Worm (Caenorhabditis elegans) whole organism, L4 larva: ENCODE data around the gene C24H12.4.
"Not testable (repeated sequence)": the region's sequence is repeated elsewhere in the genome, so short reads cannot be mapped to it uniquely, and the experiment has no call there.

Source experiments
- D1046.2 ChIP-seq: fragments of 200-800 bp; sonication (Bioruptor generic); IDR thresholded peaks from 2 replicates; pipeline ENCODE4 v1.3.6; 2022; ENCODE audit warnings: missing genetic modification characterization, missing compliant biosample characterization
- F44E2.7 ChIP-seq: fragments of 200-800 bp; sonication (Bioruptor generic); IDR thresholded peaks from 2 replicates; pipeline ENCODE4 v2.1.2; 2022; ENCODE audit warnings: missing genetic modification characterization, missing compliant biosample characterization
- T20F7.1 ChIP-seq: fragments of 200-800 bp; sonication (Bioruptor generic); optimal IDR thresholded peaks from 2 replicates; lab custom pipeline; 2018; ENCODE audit warnings: mild to moderate bottlenecking, missing genetic modification characterization, missing compliant biosample characterization
- Y105C5A.15 ChIP-seq: fragments of 200-800 bp; sonication (Bioruptor generic); IDR thresholded peaks from 2 replicates; pipeline ENCODE4 v1.3.6; 2022; ENCODE audit warnings: missing genetic modification characterization, missing compliant biosample characterization
- Y5F2A.4 ChIP-seq: fragments of 200-800 bp; sonication (Bioruptor generic); optimal IDR thresholded peaks from 2 replicates; lab custom pipeline; 2018; ENCODE audit warnings: mild to moderate bottlenecking, missing genetic modification characterization, missing compliant biosample characterization
- ZK546.5 ChIP-seq, 2 experiments: sonication (generic microtip); optimal IDR thresholded peaks; 2 replicates each; lab custom pipeline; 2017; ENCODE audit warnings: missing biosample characterization in 2 of 2, missing genetic modification characterization in 2 of 2
- aha-1 ChIP-seq: fragments of 150-350 bp; peaks from one replicate; lab custom pipeline; 2014; ENCODE audit warnings: missing biosample characterization, missing genetic modification characterization
- ceh-28 ChIP-seq: fragments of 150-350 bp; optimal IDR thresholded peaks from 2 replicates; lab custom pipeline; 2014; ENCODE audit warnings: missing biosample characterization, missing genetic modification reagents, missing genetic modification characterization
- ceh-44 ChIP-seq: fragments of 200-800 bp; sonication (Bioruptor generic); IDR thresholded peaks from 2 replicates; pipeline ENCODE4 v1.3.6; 2022; ENCODE audit warnings: missing genetic modification reagents, missing genetic modification characterization, missing compliant biosample characterization
- ceh-62 ChIP-seq: sonication (generic microtip); optimal IDR thresholded peaks from 2 replicates; lab custom pipeline; 2017; ENCODE audit warnings: missing biosample characterization, missing genetic modification characterization
- daf-8 ChIP-seq: fragments of 200-800 bp; sonication (Bioruptor generic); IDR thresholded peaks from 2 replicates; pipeline ENCODE4 v1.3.6; 2022; ENCODE audit warnings: missing genetic modification characterization, missing compliant biosample characterization
- dmd-8 ChIP-seq: fragments of 200-800 bp; sonication (Bioruptor generic); IDR thresholded peaks from 2 replicates; pipeline ENCODE4 v1.3.6; 2022; ENCODE audit warnings: missing genetic modification characterization, missing compliant biosample characterization
- dmd-9 ChIP-seq: fragments of 200-800 bp; sonication (Bioruptor generic); IDR thresholded peaks from 2 replicates; pipeline ENCODE4 v1.3.6; 2022; ENCODE audit warnings: missing genetic modification reagents, missing genetic modification characterization, missing compliant biosample characterization
- dpl-1 ChIP-seq: fragments of 150-350 bp; optimal IDR thresholded peaks from 2 replicates; lab custom pipeline; 2014; ENCODE audit warnings: missing biosample characterization, missing genetic modification reagents, missing genetic modification characterization
- hif-1 ChIP-seq, 2 experiments: sonication (generic microtip); optimal IDR thresholded peaks; 2 replicates each; lab custom pipeline; 2016 to 2017; ENCODE audit warnings: missing compliant biosample characterization in 2 of 2, missing genetic modification characterization in 2 of 2, missing genetic modification reagents in 2 of 2, missing genotype in 2 of 2, mild to moderate bottlenecking in 1 of 2
- lim-7 ChIP-seq: fragments of 200-800 bp; sonication (Bioruptor generic); IDR thresholded peaks from 2 replicates; pipeline ENCODE4 v1.3.6; 2022; ENCODE audit warnings: missing genetic modification characterization, missing compliant biosample characterization
- lin-13 ChIP-seq: fragments of 150-350 bp; optimal IDR thresholded peaks from 2 replicates; lab custom pipeline; 2014; ENCODE audit warnings: missing biosample characterization, missing genetic modification reagents, missing genetic modification characterization
- lin-15B ChIP-seq: fragments of 150-350 bp; sonication (generic microtip); optimal IDR thresholded peaks from 3 replicates; lab custom pipeline; 2014; ENCODE audit warnings: missing biosample characterization, missing genetic modification characterization
- lin-29 ChIP-seq: fragments of 200-800 bp; sonication (Bioruptor generic); IDR thresholded peaks from 2 replicates; pipeline ENCODE4 v1.3.6; 2022; ENCODE audit warnings: missing genetic modification reagents, missing genetic modification characterization, missing compliant biosample characterization
- lsy-2 ChIP-seq, 2 experiments: fragments of 150-350 bp in 1 of 2; sonication (generic microtip) in 1 of 2; optimal IDR thresholded peaks; 2 replicates each; lab custom pipeline; 2014 to 2017; ENCODE audit warnings: missing biosample characterization in 2 of 2, missing genetic modification characterization in 2 of 2
- mdl-1 ChIP-seq, 2 experiments: fragments of 150-350 bp in 1 of 2; sonication (generic microtip) in 1 of 2; optimal IDR thresholded peaks; 2 replicates each; lab custom pipeline; 2014 to 2017; ENCODE audit warnings: missing biosample characterization in 2 of 2, missing genetic modification characterization in 2 of 2
- nhr-28 ChIP-seq: fragments of 150-350 bp; optimal IDR thresholded peaks from 2 replicates; lab custom pipeline; 2014; ENCODE audit warnings: missing biosample characterization, missing genetic modification characterization
- nhr-77 ChIP-seq: fragments of 150-350 bp; optimal IDR thresholded peaks from 2 replicates; lab custom pipeline; 2014; ENCODE audit warnings: missing biosample characterization, missing genetic modification characterization
- set-16 ChIP-seq: fragments of 200-800 bp; sonication (Bioruptor generic); IDR thresholded peaks from 2 replicates; pipeline ENCODE4 v1.3.6; 2022; ENCODE audit warnings: missing genetic modification reagents, missing genetic modification characterization, missing compliant biosample characterization
- tag-97 ChIP-seq: fragments of 200-800 bp; sonication (Bioruptor generic); IDR thresholded peaks from 2 replicates; pipeline ENCODE4 v1.3.6; 2022; ENCODE audit warnings: missing genetic modification characterization, missing compliant biosample characterization
- unc-39 ChIP-seq: sonication (generic microtip); optimal IDR thresholded peaks from 2 replicates; lab custom pipeline; 2017; ENCODE audit warnings: missing biosample characterization, missing genetic modification characterization
- zfp-3 ChIP-seq: fragments of 200-800 bp; sonication (Bioruptor generic); conservative IDR thresholded peaks from 2 replicates; pipeline ENCODE4 v1.3.6; 2022; ENCODE audit warnings: missing genetic modification reagents, missing genetic modification characterization, missing compliant biosample characterization

C24H12.4 gene

ce11 chrII:416808-417207, 5.8 kb downstream of the C24H12.4 start:
- TF ChIP-seq D1046.2 (GFP tag; lab: Robert Waterston, UW) (0 out of 2 replicates have a peak, but pooled peaks have one; percentile 25), aha-1 (tag; lab: Kevin White, UChicago) (peak; percentile 15)

ce11 chrII:418782-419181, 7.8 kb downstream of the C24H12.4 start, which contains the start of gene C24H12.6:
Gene C24H12.6, minus strand, starts transcription at chrII:418882.
- TF ChIP-seq unc-39 (tag; lab: Kevin White, UChicago): no peak

DNA sequence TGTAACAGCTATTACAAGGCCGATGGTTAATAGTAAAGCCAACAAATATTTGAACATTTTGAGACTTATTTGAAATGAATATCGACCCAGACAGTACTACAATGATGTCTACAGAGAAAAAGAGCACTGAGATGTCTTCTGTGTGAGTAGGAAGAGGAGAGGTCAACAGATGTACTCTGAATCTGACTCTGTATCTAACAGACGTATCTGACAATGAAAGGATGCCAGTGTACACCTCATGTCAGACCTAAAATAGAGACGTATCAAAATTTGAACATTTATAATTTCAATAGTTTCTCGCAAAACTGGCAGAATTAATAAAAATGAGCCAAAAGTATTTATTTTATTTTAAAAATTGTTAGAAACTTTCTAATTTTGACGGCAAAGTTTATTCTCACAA, 12.1 kb downstream of the C24H12.4 start, which contains the start of gene C24H12.8:
Gene C24H12.8 (minus strand): TSS at position 101 of the 400 bp plus-strand sequence.
- TF ChIP-seq mdl-1 (tag; optimal IDR thresholded peaks at IDR 0.05; lab: Kevin White, UChicago): no peak
- TF ChIP-seq dpl-1 (GFP tag; lab: Kevin White, UChicago): no peak
- TF ChIP-seq lin-29 (GFP tag; lab: Robert Waterston, UW): no peak
- TF ChIP-seq ceh-44: no peak
- no peak for TF ChIP-seq ceh-28

ce11 chrII:437279-437678, 26.3 kb downstream of the C24H12.4 start:
- TF ChIP-seq nhr-77 (tag; lab: Kevin White, UChicago): no peak
- no peak for TF ChIP-seq dmd-8 (GFP tag; lab: Robert Waterston, UW)
- no peak for TF ChIP-seq nhr-28 (tag; lab: Kevin White, UChicago)
- peak; percentile 21 for TF ChIP-seq aha-1 (tag; lab: Kevin White, UChicago)

- not testable (repeated sequence) for TF ChIP-seq dmd-9 (GFP tag; lab: Robert Waterston, UW); lin-15B (tag; lab: Kevin White, UChicago); tag-97 (GFP tag; lab: Robert Waterston, UW)
Observed at ce11 chrII:441102-441501, 30.1 kb downstream of the C24H12.4 start, which contains the start of gene C24H12.1. Gene C24H12.1, plus strand, starts transcription at chrII:441402.

DNA sequence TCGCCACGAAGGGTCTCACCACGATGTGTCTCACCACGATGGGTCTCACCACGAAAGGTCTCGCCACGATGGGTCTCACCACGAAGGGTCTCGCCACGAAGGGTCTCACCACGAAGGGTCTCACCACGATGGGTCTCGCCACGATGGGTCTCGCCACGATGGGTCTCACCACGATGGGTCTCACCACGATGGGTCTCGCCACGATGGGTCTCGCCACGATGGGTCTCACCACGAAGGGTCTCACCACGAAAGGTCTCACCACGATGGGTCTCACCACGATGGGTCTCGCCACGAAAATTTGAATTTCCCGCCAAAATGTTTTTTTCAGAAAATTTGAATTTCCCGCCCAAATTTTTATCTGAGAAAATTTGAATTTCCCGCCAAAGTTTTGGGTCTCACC, 41.1 kb downstream of the C24H12.4 start:
- peak; percentile 86 for TF ChIP-seq set-16 (GFP tag; lab: Robert Waterston, UW)

DNA sequence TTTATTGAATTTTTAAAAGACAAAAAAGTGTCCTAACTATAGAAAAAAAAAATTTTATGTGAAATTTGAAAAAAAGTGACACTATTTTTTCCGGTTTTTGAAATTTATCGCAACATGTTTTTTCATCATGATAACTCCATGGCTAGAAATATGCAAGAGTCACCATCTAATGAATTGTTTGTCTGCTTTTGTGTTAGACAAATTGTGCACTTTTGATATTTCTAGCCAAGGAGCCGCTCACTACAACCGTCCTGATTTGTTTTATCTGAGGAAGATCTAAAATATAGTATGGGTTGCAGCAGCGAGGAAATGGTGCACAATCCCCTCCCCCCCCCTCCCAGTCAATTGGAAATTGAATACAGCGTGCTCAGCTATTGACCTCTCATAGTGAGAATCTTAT, 43.6 kb downstream of the C24H12.4 start, which contains the start of gene W10D9.1:
Gene W10D9.1 (plus strand): TSS at position 301 of the 400 bp plus-strand sequence.
- not testable (repeated sequence) for TF ChIP-seq lim-7 (GFP tag; lab: Robert Waterston, UW); ZK546.5 (tag; optimal IDR thresholded peaks at IDR 0.05; lab: Kevin White, UChicago); Y105C5A.15 (GFP tag; lab: Robert Waterston, UW)
- TF ChIP-seq, all 104 proteins: peak for 0; not testable (repeated sequence) for 104

- TF ChIP-seq lin-13 (peak; percentile 80), lsy-2 (tag; optimal IDR thresholded peaks at IDR 0.05; lab: Kevin White, UChicago) (peak; percentile 19 to 75), aha-1 (tag; lab: Kevin White, UChicago) (peak; percentile 88), hif-1 (tag; optimal IDR thresholded peaks at IDR 0.05; lab: Kevin White, UChicago) (no peak), Y5F2A.4 (no peak)
Observed at ce11 chrII:456371-456770, 45.3 kb downstream of the C24H12.4 start.

DNA sequence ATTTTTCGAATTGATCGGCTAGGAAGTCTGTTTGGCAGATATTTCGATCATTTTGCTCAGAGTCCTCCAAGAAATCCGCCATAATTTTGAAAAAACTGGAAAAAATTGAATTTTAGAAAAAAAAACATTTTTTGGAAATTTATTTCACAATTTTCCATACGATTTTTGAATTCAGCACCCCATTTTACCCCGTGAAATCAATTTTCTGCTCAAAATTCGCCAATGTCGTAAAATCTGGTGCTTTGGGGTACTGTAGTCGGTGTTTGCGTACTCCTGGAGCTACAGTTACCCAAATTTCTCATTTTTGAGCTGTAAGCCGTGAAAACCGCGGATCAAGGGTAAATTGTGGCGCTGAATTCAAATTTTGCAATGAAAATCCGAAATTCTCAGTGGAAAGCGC, 46.8 kb downstream of the C24H12.4 start, which contains the start of gene gvd-1:
Gene gvd-1 (minus strand): TSS at position 101 of the 400 bp plus-strand sequence.
- no peak for TF ChIP-seq F44E2.7
- no peak for TF ChIP-seq dmd-8 (GFP tag; lab: Robert Waterston, UW)
- no peak for TF ChIP-seq ceh-62 (tag; lab: Kevin White, UChicago)
- no peak for TF ChIP-seq zfp-3 (GFP tag; lab: Robert Waterston, UW)
- no peak for TF ChIP-seq ceh-44
- no peak for TF ChIP-seq T20F7.1 (GFP tag; lab: Kevin White, UChicago)
- TF ChIP-seq daf-8 (GFP tag; lab: Robert Waterston, UW): no peak
